Fruit fly (Drosophila melanogaster): ENCODE results near the gene CPT2.
A peak's percentile ranks its signal among the peaks of the same experiment; 100 is the strongest.

- TF ChIP-seq CG1620 (GFP tag; optimal IDR thresholded peaks at IDR 0.05) (no peak), Crg-1 (GFP tag; optimal IDR thresholded peaks at IDR 0.05) (no peak), Hr96 (GFP tag; optimal IDR thresholded peaks at IDR 0.05) (no peak), cnc (optimal IDR thresholded peaks at IDR 0.05) (no peak), CG5204 (GFP tag; optimal IDR thresholded peaks at IDR 0.05) (no peak), pad (GFP tag; optimal IDR thresholded peaks at IDR 0.05) (no peak), ovo (GFP tag; optimal IDR thresholded peaks at IDR 0.05) (no peak), Clk (GFP tag; optimal IDR thresholded peaks at IDR 0.05) (no peak), CG12768 (GFP tag; optimal IDR thresholded peaks at IDR 0.05) (peak; percentile 84), cic (GFP tag; optimal IDR thresholded peaks at IDR 0.05) (no peak)
Observed at dm6 chr3L:2980856-2981255, at the start of gene CPT2.
